Worm (Caenorhabditis elegans) whole organism, early embryonic: ENCODE data around the gene ebax-1.
"Not testable (repeated sequence)": the region's sequence is repeated elsewhere in the genome, so short reads cannot be mapped to it uniquely, and the experiment has no call there.

Source experiments
- B0310.2 ChIP-seq: sonication (generic microtip); optimal IDR thresholded peaks from 2 replicates; lab custom pipeline; 2016; ENCODE audit warnings: mild to moderate bottlenecking, missing genetic modification characterization, missing compliant biosample characterization
- F13C5.2 ChIP-seq: sonication (generic microtip); optimal IDR thresholded peaks from 2 replicates; lab custom pipeline; 2017; ENCODE audit warnings: mild to moderate bottlenecking, missing genetic modification characterization, inconsistent platforms, missing compliant biosample characterization
- aly-1 ChIP-seq: sonication (generic microtip); optimal IDR thresholded peaks from 2 replicates; lab custom pipeline; 2016; ENCODE audit warnings: missing genetic modification characterization, missing compliant biosample characterization
- ama-1 ChIP-seq: fragments of 150-350 bp; optimal IDR thresholded peaks from 2 replicates; lab custom pipeline; 2014
- ets-7 ChIP-seq: sonication (generic microtip); optimal IDR thresholded peaks from 2 replicates; lab custom pipeline; 2016; ENCODE audit warnings: missing genotype, missing genetic modification characterization, missing compliant biosample characterization
- flt-1 ChIP-seq: fragments of 200-800 bp; sonication (Bioruptor generic); IDR thresholded peaks from 2 replicates; pipeline ENCODE4 v1.3.6; 2022; ENCODE audit warnings: missing genetic modification characterization, missing compliant biosample characterization
- pes-1 ChIP-seq: fragments of 200-800 bp; sonication (Bioruptor generic); IDR thresholded peaks from 2 replicates; pipeline ENCODE4 v1.3.6; 2022; ENCODE audit warnings: missing genetic modification reagents, missing genetic modification characterization, missing compliant biosample characterization
- scrt-1 ChIP-seq: fragments of 200-800 bp; sonication (Bioruptor generic); IDR thresholded peaks from 2 replicates; pipeline ENCODE4 v1.3.6; 2022; ENCODE audit warnings: missing genetic modification characterization, missing compliant biosample characterization
- sea-1 ChIP-seq: fragments of 200-800 bp; sonication (Bioruptor generic); conservative IDR thresholded peaks from 2 replicates; pipeline ENCODE4 v1.3.6; 2022; ENCODE audit warnings: missing genetic modification characterization, missing compliant biosample characterization
- tbx-37 ChIP-seq: fragments of 200-800 bp; sonication (Bioruptor generic); conservative IDR thresholded peaks from 2 replicates; pipeline ENCODE4 v1.3.6; 2022; ENCODE audit warnings: missing genetic modification reagents, missing genetic modification characterization, missing compliant biosample characterization

ce11 chrIV:10262882-10263281, 23.9 kb upstream of the ebax-1 start:
- not testable (repeated sequence) for TF ChIP-seq sea-1 (GFP tag; lab: Robert Waterston, UW); pes-1 (GFP tag; lab: Robert Waterston, UW); B0310.2; F13C5.2 (tag; lab: Kevin White, UChicago); tbx-37 (GFP tag; lab: Robert Waterston, UW); scrt-1 (GFP tag; lab: Robert Waterston, UW); aly-1; ama-1 (lab: Kevin White, UChicago); ets-7 (tag; lab: Kevin White, UChicago)
- 0 out of 2 replicates have a peak, but pooled peaks have one; percentile 27 for TF ChIP-seq flt-1 (GFP tag; lab: Robert Waterston, UW)
